Worm (Caenorhabditis elegans) whole organism, L4 larva: ENCODE data around the gene acs-20.

Experiments used
- D1046.2 ChIP-seq: fragments of 200-800 bp; sonication (Bioruptor generic); IDR thresholded peaks from 2 replicates; pipeline ENCODE4 v1.3.6; 2022; ENCODE audit warnings: missing genetic modification characterization, missing compliant biosample characterization
- F26F4.8 ChIP-seq: fragments of 200-800 bp; sonication (Bioruptor generic); conservative IDR thresholded peaks from 2 replicates; pipeline ENCODE4 v1.3.6; 2022; ENCODE audit warnings: missing genetic modification characterization, missing compliant biosample characterization
- F37D6.2 ChIP-seq: sonication (generic microtip); optimal IDR thresholded peaks from 2 replicates; lab custom pipeline; 2016; ENCODE audit warnings: mild to moderate bottlenecking, missing genetic modification characterization, missing compliant biosample characterization
- R02D3.7 ChIP-seq: fragments of 150-350 bp; sonication (generic microtip); optimal IDR thresholded peaks from 3 replicates; lab custom pipeline; 2014; ENCODE audit warnings: missing biosample characterization, missing genetic modification characterization
- Y48G9A.11 ChIP-seq: fragments of 200-800 bp; sonication (Bioruptor generic); IDR thresholded peaks from 2 replicates; pipeline ENCODE4 v1.3.6; 2022; ENCODE audit warnings: missing genetic modification reagents, missing genetic modification characterization, missing compliant biosample characterization
- Y5F2A.4 ChIP-seq: fragments of 200-800 bp; sonication (Bioruptor generic); optimal IDR thresholded peaks from 2 replicates; lab custom pipeline; 2018; ENCODE audit warnings: mild to moderate bottlenecking, missing genetic modification characterization, missing compliant biosample characterization
- ZK337.2 ChIP-seq: fragments of 200-800 bp; sonication (Bioruptor generic); IDR thresholded peaks from 2 replicates; pipeline ENCODE4 v1.3.6; 2022; ENCODE audit warnings: missing genetic modification reagents, missing genetic modification characterization, missing compliant biosample characterization
- ZK546.5 ChIP-seq, 2 experiments: sonication (generic microtip); optimal IDR thresholded peaks; 2 replicates each; lab custom pipeline; 2017; ENCODE audit warnings: missing biosample characterization in 2 of 2, missing genetic modification characterization in 2 of 2
- aly-2 ChIP-seq: sonication (generic microtip); optimal IDR thresholded peaks from 2 replicates; lab custom pipeline; 2018; ENCODE audit warnings: missing biosample characterization, missing genetic modification characterization
- ama-1 ChIP-seq: fragments of 150-350 bp; optimal IDR thresholded peaks from 2 replicates; lab custom pipeline; 2014; ENCODE audit warnings: inconsistent platforms, mixed read lengths
- attf-4 ChIP-seq: sonication (generic microtip); optimal IDR thresholded peaks from 3 replicates; lab custom pipeline; 2017; ENCODE audit warnings: missing biosample characterization, missing genetic modification characterization
- ceh-44 ChIP-seq: fragments of 200-800 bp; sonication (Bioruptor generic); IDR thresholded peaks from 2 replicates; pipeline ENCODE4 v1.3.6; 2022; ENCODE audit warnings: missing genetic modification reagents, missing genetic modification characterization, missing compliant biosample characterization
- ceh-82 ChIP-seq: sonication (generic microtip); optimal IDR thresholded peaks from 2 replicates; lab custom pipeline; 2017; ENCODE audit warnings: missing biosample characterization, missing genetic modification characterization
- ces-1 ChIP-seq: fragments of 150-350 bp; sonication (generic microtip); optimal IDR thresholded peaks from 4 replicates; lab custom pipeline; 2014; ENCODE audit warnings: missing biosample characterization, missing genetic modification reagents, missing genetic modification characterization
- daf-12 ChIP-seq: fragments of 150-350 bp; optimal IDR thresholded peaks from 2 replicates; lab custom pipeline; 2014; ENCODE audit warnings: missing biosample characterization, missing genetic modification reagents, missing genetic modification characterization
- daf-19 ChIP-seq: fragments of 200-800 bp; sonication (Bioruptor generic); conservative IDR thresholded peaks from 2 replicates; pipeline ENCODE4 v1.3.6; 2022; ENCODE audit warnings: missing genetic modification characterization, missing compliant biosample characterization
- daf-8 ChIP-seq: fragments of 200-800 bp; sonication (Bioruptor generic); IDR thresholded peaks from 2 replicates; pipeline ENCODE4 v1.3.6; 2022; ENCODE audit warnings: missing genetic modification characterization, missing compliant biosample characterization
- fkh-10 ChIP-seq: fragments of 150-350 bp; optimal IDR thresholded peaks from 2 replicates; lab custom pipeline; 2014; ENCODE audit warnings: missing biosample characterization, missing genetic modification reagents, missing genetic modification characterization
- gei-8 ChIP-seq: fragments of 200-800 bp; sonication (Bioruptor generic); optimal IDR thresholded peaks from 2 replicates; lab custom pipeline; 2018; ENCODE audit warnings: mild to moderate bottlenecking, missing genetic modification characterization, missing compliant biosample characterization
- hif-1 ChIP-seq, 2 experiments: sonication (generic microtip); optimal IDR thresholded peaks; 2 replicates each; lab custom pipeline; 2016 to 2017; ENCODE audit warnings: missing compliant biosample characterization in 2 of 2, missing genetic modification characterization in 2 of 2, missing genetic modification reagents in 2 of 2, missing genotype in 2 of 2, mild to moderate bottlenecking in 1 of 2
- hlh-11 ChIP-seq: fragments of 200-800 bp; sonication (Bioruptor generic); optimal IDR thresholded peaks from 2 replicates; lab custom pipeline; 2018; ENCODE audit warnings: mild to moderate bottlenecking, missing genetic modification characterization, missing compliant biosample characterization
- lin-13 ChIP-seq: fragments of 150-350 bp; optimal IDR thresholded peaks from 2 replicates; lab custom pipeline; 2014; ENCODE audit warnings: missing biosample characterization, missing genetic modification reagents, missing genetic modification characterization
- lin-15B ChIP-seq: fragments of 150-350 bp; sonication (generic microtip); optimal IDR thresholded peaks from 3 replicates; lab custom pipeline; 2014; ENCODE audit warnings: missing biosample characterization, missing genetic modification characterization
- lin-38 ChIP-seq: fragments of 200-800 bp; sonication (Bioruptor generic); IDR thresholded peaks from 2 replicates; pipeline ENCODE4 v1.3.6; 2022; ENCODE audit warnings: missing genetic modification reagents, missing genetic modification characterization, missing compliant biosample characterization
- lir-3 ChIP-seq: sonication (generic microtip); optimal IDR thresholded peaks from 2 replicates; lab custom pipeline; 2016; ENCODE audit warnings: mild to moderate bottlenecking, missing genetic modification characterization, missing compliant biosample characterization
- lsy-2 ChIP-seq, 2 experiments: fragments of 150-350 bp in 1 of 2; sonication (generic microtip) in 1 of 2; optimal IDR thresholded peaks; 2 replicates each; lab custom pipeline; 2014 to 2017; ENCODE audit warnings: missing biosample characterization in 2 of 2, missing genetic modification characterization in 2 of 2
- mdl-1 ChIP-seq, 2 experiments: fragments of 150-350 bp in 1 of 2; sonication (generic microtip) in 1 of 2; optimal IDR thresholded peaks; 2 replicates each; lab custom pipeline; 2014 to 2017; ENCODE audit warnings: missing biosample characterization in 2 of 2, missing genetic modification characterization in 2 of 2
- mdt-29 ChIP-seq: fragments of 200-800 bp; sonication (Bioruptor generic); IDR thresholded peaks from 2 replicates; pipeline ENCODE4 v1.3.6; 2022; ENCODE audit warnings: missing genetic modification reagents, missing genetic modification characterization, missing compliant biosample characterization
- mep-1 ChIP-seq: fragments of 150-350 bp; sonication (generic microtip); optimal IDR thresholded peaks from 3 replicates; lab custom pipeline; 2014; ENCODE audit warnings: missing biosample characterization, missing genetic modification characterization
- mes-2 ChIP-seq: sonication (generic microtip); optimal IDR thresholded peaks from 2 replicates; lab custom pipeline; 2016; ENCODE audit warnings: missing genotype, mild to moderate bottlenecking, missing genetic modification characterization, missing compliant biosample characterization; ENCODE audit not compliant: poor library complexity, severe bottlenecking
- mxl-2 ChIP-seq: fragments of 200-800 bp; sonication (Bioruptor generic); conservative IDR thresholded peaks from 2 replicates; pipeline ENCODE4 v1.3.6; 2022; ENCODE audit warnings: missing genetic modification reagents, missing genetic modification characterization, missing compliant biosample characterization
- nhr-237 ChIP-seq: sonication (generic microtip); optimal IDR thresholded peaks from 2 replicates; lab custom pipeline; 2017; ENCODE audit warnings: missing biosample characterization, missing genetic modification characterization
- nhr-41 ChIP-seq: fragments of 200-800 bp; sonication (Bioruptor generic); IDR thresholded peaks from 2 replicates; pipeline ENCODE4 v1.3.6; 2022; ENCODE audit warnings: missing genetic modification reagents, missing genetic modification characterization, missing compliant biosample characterization
- nhr-48 ChIP-seq: sonication (generic microtip); optimal IDR thresholded peaks from 2 replicates; lab custom pipeline; 2016; ENCODE audit warnings: mild to moderate bottlenecking, missing genetic modification characterization, missing compliant biosample characterization
- nhr-77 ChIP-seq: fragments of 150-350 bp; optimal IDR thresholded peaks from 2 replicates; lab custom pipeline; 2014; ENCODE audit warnings: missing biosample characterization, missing genetic modification characterization
- pha-4 ChIP-seq, 2 experiments: fragments of 150-350 bp in 1 of 2; fragments of 200-800 bp in 1 of 2; sonication (Bioruptor generic) in 1 of 2; IDR thresholded peaks in 1 of 2; optimal IDR thresholded peaks in 1 of 2; 2 replicates each; pipeline versions ENCODE4 v1.3.6 to Lab custom; 2014 to 2022; ENCODE audit warnings: missing genetic modification characterization in 2 of 2, missing genetic modification reagents in 2 of 2, missing biosample characterization in 1 of 2, missing compliant biosample characterization in 1 of 2
- sdz-12 ChIP-seq: fragments of 200-800 bp; sonication (Bioruptor generic); optimal IDR thresholded peaks from 2 replicates; lab custom pipeline; 2018; ENCODE audit warnings: mild to moderate bottlenecking, missing genetic modification characterization, missing compliant biosample characterization
- set-16 ChIP-seq: fragments of 200-800 bp; sonication (Bioruptor generic); IDR thresholded peaks from 2 replicates; pipeline ENCODE4 v1.3.6; 2022; ENCODE audit warnings: missing genetic modification reagents, missing genetic modification characterization, missing compliant biosample characterization
- skn-1 ChIP-seq: fragments of 150-350 bp; optimal IDR thresholded peaks from 2 replicates; lab custom pipeline; 2014; ENCODE audit warnings: missing biosample characterization, missing genetic modification characterization
- snpc-1.2 ChIP-seq: fragments of 200-800 bp; sonication (Bioruptor generic); IDR thresholded peaks from 2 replicates; pipeline ENCODE4 v1.3.6; 2022; ENCODE audit warnings: missing genetic modification reagents, missing genetic modification characterization, missing compliant biosample characterization
- spr-1 ChIP-seq: sonication (generic microtip); optimal IDR thresholded peaks from 2 replicates; lab custom pipeline; 2016; ENCODE audit warnings: mild to moderate bottlenecking, missing genetic modification characterization, missing compliant biosample characterization
- tag-97 ChIP-seq: fragments of 200-800 bp; sonication (Bioruptor generic); IDR thresholded peaks from 2 replicates; pipeline ENCODE4 v1.3.6; 2022; ENCODE audit warnings: missing genetic modification characterization, missing compliant biosample characterization
- tra-1 ChIP-seq: fragments of 200-800 bp; sonication (Bioruptor generic); IDR thresholded peaks from 2 replicates; pipeline ENCODE4 v1.3.6; 2022; ENCODE audit warnings: missing genetic modification reagents, missing genetic modification characterization, missing compliant biosample characterization
- unc-130 ChIP-seq: sonication (generic microtip); optimal IDR thresholded peaks from 2 replicates; lab custom pipeline; 2016; ENCODE audit warnings: missing genetic modification reagents, missing genetic modification characterization, missing compliant biosample characterization
- unc-39 ChIP-seq: sonication (generic microtip); optimal IDR thresholded peaks from 2 replicates; lab custom pipeline; 2017; ENCODE audit warnings: missing biosample characterization, missing genetic modification characterization
- vab-7 ChIP-seq: fragments of 200-800 bp; sonication (Bioruptor generic); IDR thresholded peaks from 2 replicates; pipeline ENCODE4 v1.3.6; 2022; ENCODE audit warnings: missing genetic modification reagents, missing genetic modification characterization, missing compliant biosample characterization
- zag-1 ChIP-seq: fragments of 150-350 bp; optimal IDR thresholded peaks from 2 replicates; lab custom pipeline; 2014; ENCODE audit warnings: missing biosample characterization, missing genetic modification characterization
- zfp-2 ChIP-seq: sonication (generic microtip); optimal IDR thresholded peaks from 2 replicates; lab custom pipeline; 2016; ENCODE audit warnings: mild to moderate bottlenecking, missing genetic modification characterization, missing compliant biosample characterization
- zfp-3 ChIP-seq: fragments of 200-800 bp; sonication (Bioruptor generic); conservative IDR thresholded peaks from 2 replicates; pipeline ENCODE4 v1.3.6; 2022; ENCODE audit warnings: missing genetic modification reagents, missing genetic modification characterization, missing compliant biosample characterization
- ztf-11 ChIP-seq: fragments of 150-350 bp; optimal IDR thresholded peaks from 2 replicates; lab custom pipeline; 2014; ENCODE audit warnings: missing biosample characterization, missing genetic modification characterization

Gene acs-20

ce11 chrIV:12391003-12391637 lies 7.4 kb downstream of the acs-20 start, which contains the start of the genes rps-23 and dpm-3 (continued):
- TF ChIP-seq zfp-2 (tag; lab: Kevin White, UChicago) (peak; percentile 89), unc-39 (no peak), gei-8 (GFP tag; lab: Kevin White, UChicago) (no peak), mxl-2 (GFP tag; lab: Robert Waterston, UW) (0 out of 2 replicates have a peak, but pooled peaks have one; percentile 58), lin-13 (peak; percentile 96), lin-15B (tag; lab: Kevin White, UChicago) (peak; percentile 81), Y48G9A.11 (GFP tag; lab: Robert Waterston, UW) (peak; percentile 88), sdz-12 (GFP tag; lab: Kevin White, UChicago) (peak; percentile 93), lin-38 (GFP tag; lab: Robert Waterston, UW) (peak; percentile 90), fkh-10 (GFP tag; lab: Kevin White, UChicago) (peak; percentile 78), ces-1 (GFP tag; lab: Kevin White, UChicago) (peak; percentile 16), daf-19 (GFP tag; lab: Robert Waterston, UW) (peak; percentile 43; the same call in 1 of the 2 replicates), nhr-237 (no peak), ceh-82 (tag; lab: Kevin White, UChicago) (no peak), R02D3.7 (no peak), Y5F2A.4 (GFP tag; lab: Kevin White, UChicago) (no peak), hlh-11 (tag; lab: Kevin White, UChicago) (peak; percentile 97), skn-1 (tag; lab: Kevin White, UChicago) (no peak), daf-12 (tag; lab: Kevin White, UChicago) (no peak), mdt-29 (GFP tag; lab: Robert Waterston, UW) (peak; percentile 81), lsy-2 (tag; optimal IDR thresholded peaks at IDR 0.05; lab: Kevin White, UChicago) (peak; percentile 98 to 100), ama-1 (lab: Kevin White, UChicago) (peak; percentile 82), zag-1 (tag; lab: Kevin White, UChicago) (peak; percentile 67), unc-130 (GFP tag; lab: Kevin White, UChicago) (peak; percentile 98), mep-1 (tag; lab: Kevin White, UChicago) (peak; percentile 97), nhr-41 (GFP tag; lab: Robert Waterston, UW) (no peak), set-16 (GFP tag; lab: Robert Waterston, UW) (0 out of 2 replicates have a peak, but pooled peaks have one; percentile 27), snpc-1.2 (GFP tag; lab: Robert Waterston, UW) (peak; percentile 90), ZK337.2 (peak; percentile 98), lir-3 (tag; lab: Kevin White, UChicago) (no peak), ceh-44 (GFP tag; lab: Robert Waterston, UW) (peak; percentile 90), nhr-48 (tag; lab: Kevin White, UChicago) (peak; percentile 63), daf-8 (GFP tag; lab: Robert Waterston, UW) (no peak), vab-7 (GFP tag; lab: Robert Waterston, UW) (peak; percentile 86), ZK546.5 (tag; optimal IDR thresholded peaks at IDR 0.05; lab: Kevin White, UChicago) (peak; percentile 92 to 97), tag-97 (GFP tag; lab: Robert Waterston, UW) (peak; percentile 86; the same call in 1 of the 2 replicates), attf-4 (tag; lab: Kevin White, UChicago) (no peak), pha-4 (GFP tag; IDR thresholded peaks at IDR 0.05; lab: Robert Waterston, UW) (peak; percentile 84), pha-4 (tag; optimal IDR thresholded peaks at IDR 0.05; lab: Kevin White, UChicago) (peak; percentile 93), F26F4.8 (GFP tag; lab: Robert Waterston, UW) (no peak), F37D6.2 (tag; lab: Kevin White, UChicago) (peak; percentile 76), ztf-11 (tag; lab: Kevin White, UChicago) (no peak), nhr-77 (tag; lab: Kevin White, UChicago) (peak; percentile 96), mes-2 (peak; percentile 99), mdl-1 (tag; optimal IDR thresholded peaks at IDR 0.05; lab: Kevin White, UChicago) (peak; percentile 29 to 67), aly-2 (tag; lab: Kevin White, UChicago) (no peak), zfp-3 (GFP tag; lab: Robert Waterston, UW) (peak; percentile 83), D1046.2 (peak; percentile 99), tra-1 (peak; percentile 78; the same call in 1 of the 2 replicates), hif-1 (tag; optimal IDR thresholded peaks at IDR 0.05; lab: Kevin White, UChicago) (peak in 1 of 2 experiments; percentile 97), spr-1 (peak; percentile 61)
